Worm (Caenorhabditis elegans): ENCODE data around the gene H34I24.2.
A peak's percentile ranks its signal among the peaks of the same experiment; 100 is the strongest.

H34I24.2 gene

ce11 chrIII:2858334-2858733, 16.5 kb downstream of the H34I24.2 start (continued):
- no peak for TF ChIP-seq F22D6.2 (tag; optimal IDR thresholded peaks at IDR 0.05)
- no peak for TF ChIP-seq attf-5 (GFP tag; optimal IDR thresholded peaks at IDR 0.05)
- TF ChIP-seq sdz-38 (tag; optimal IDR thresholded peaks at IDR 0.05): no peak
- TF ChIP-seq snpc-3.4 (tag; optimal IDR thresholded peaks at IDR 0.05): peak; percentile 36
- TF ChIP-seq mel-28 (tag; optimal IDR thresholded peaks at IDR 0.05; ENCODE audit: borderline replicate concordance): no peak
- no peak for TF ChIP-seq hlh-26 (GFP tag; conservative IDR thresholded peaks at IDR 0.05)
- no peak for TF ChIP-seq mes-4 (tag; optimal IDR thresholded peaks at IDR 0.05)
- TF ChIP-seq hlh-12 (tag; optimal IDR thresholded peaks at IDR 0.05): no peak
- TF ChIP-seq mxl-1 (tag; optimal IDR thresholded peaks at IDR 0.05): no peak
- peak; percentile 83 for TF ChIP-seq D2030.7 (GFP tag; IDR thresholded peaks at IDR 0.05)
- TF ChIP-seq lin-40 (tag; optimal IDR thresholded peaks at IDR 0.05): no peak
- peak; percentile 94 for TF ChIP-seq lsl-1 (GFP tag; optimal IDR thresholded peaks at IDR 0.05)

- TF ChIP-seq rcor-1 (GFP tag; IDR thresholded peaks at IDR 0.05) (no peak), dox-1 (GFP tag; IDR thresholded peaks at IDR 0.05) (no peak)
Observed at ce11 chrIII:2864669-2865068, 22.8 kb downstream of the H34I24.2 start.

- peak; percentile 86 for TF ChIP-seq hmg-1.2 (GFP tag; IDR thresholded peaks at IDR 0.05)
- TF ChIP-seq F52B5.7 (tag; optimal IDR thresholded peaks at IDR 0.05): no peak
- TF ChIP-seq zfh-2 (GFP tag; conservative IDR thresholded peaks at IDR 0.05): peak; percentile 51
- TF ChIP-seq madf-8 (GFP tag; conservative IDR thresholded peaks at IDR 0.05): no peak
- no peak for TF ChIP-seq ztf-28 (GFP tag; IDR thresholded peaks at IDR 0.05)
- TF ChIP-seq K11D2.4 (GFP tag; IDR thresholded peaks at IDR 0.05): no peak
- no peak for TF ChIP-seq ccch-3 (GFP tag; optimal IDR thresholded peaks at IDR 0.05)
Observed at ce11 chrIII:2866597-2866996, 24.8 kb downstream of the H34I24.2 start.

ce11 chrIII:2868416-2868815, 26.6 kb downstream of the H34I24.2 start:
- no peak for TF ChIP-seq lin-35 (GFP tag; optimal IDR thresholded peaks at IDR 0.05)
- TF ChIP-seq Y56A3A.18 (GFP tag; IDR thresholded peaks at IDR 0.05): no peak
- TF ChIP-seq let-526 (GFP tag; IDR thresholded peaks at IDR 0.05): no peak
- TF ChIP-seq let-607 (tag; optimal IDR thresholded peaks at IDR 0.05): no peak
- TF ChIP-seq Y79H2A.3 (GFP tag; conservative IDR thresholded peaks at IDR 0.05): no peak
- TF ChIP-seq ztf-22 (GFP tag; optimal IDR thresholded peaks at IDR 0.05): no peak
- no peak for TF ChIP-seq repo-1 (tag; optimal IDR thresholded peaks at IDR 0.05)
- no peak for TF ChIP-seq lin-40 (tag; optimal IDR thresholded peaks at IDR 0.05)
- TF ChIP-seq lin-54 (GFP tag; optimal IDR thresholded peaks at IDR 0.05): no peak

ce11 chrIII:2869033-2869432, 27.2 kb downstream of the H34I24.2 start:
- TF ChIP-seq ztf-25 (GFP tag; IDR thresholded peaks at IDR 0.05): no peak
- TF ChIP-seq ets-4 (GFP tag; optimal IDR thresholded peaks at IDR 0.05): no peak
- no peak for TF ChIP-seq sdz-38 (tag; optimal IDR thresholded peaks at IDR 0.05)
- no peak for TF ChIP-seq nfyb-1 (GFP tag; IDR thresholded peaks at IDR 0.05)
- TF ChIP-seq attf-5 (GFP tag; optimal IDR thresholded peaks at IDR 0.05): no peak
- TF ChIP-seq lin-35 (GFP tag; optimal IDR thresholded peaks at IDR 0.05): no peak
- no peak for TF ChIP-seq B0035.1 (tag; optimal IDR thresholded peaks at IDR 0.05)
- TF ChIP-seq C17E4.6 (GFP tag; IDR thresholded peaks at IDR 0.05): no peak
- no peak for TF ChIP-seq ztf-3 (GFP tag; optimal IDR thresholded peaks at IDR 0.05)
- TF ChIP-seq rpc-1 (optimal IDR thresholded peaks at IDR 0.05): no peak
- no peak for TF ChIP-seq rpc-1 (tag; optimal IDR thresholded peaks at IDR 0.05)
- no peak for TF ChIP-seq B0261.1 (tag; optimal IDR thresholded peaks at IDR 0.05)
